Worm (Caenorhabditis elegans) whole organism, L1 larva: ENCODE results near the gene F10E7.11.

ENCODE experiments used
- C04F5.9 ChIP-seq: sonication (generic microtip); optimal IDR thresholded peaks from 2 replicates; lab custom pipeline; 2016; ENCODE audit warnings: missing genetic modification characterization, missing compliant biosample characterization
- F16B12.6 ChIP-seq: fragments of 150-350 bp; optimal IDR thresholded peaks from 2 replicates; lab custom pipeline; 2014; ENCODE audit warnings: missing biosample characterization, missing genetic modification characterization
- Y116A8C.19 ChIP-seq: sonication (generic microtip); optimal IDR thresholded peaks from 2 replicates; lab custom pipeline; 2016; ENCODE audit warnings: missing compliant biosample characterization, missing genetic modification characterization, borderline replicate concordance
- aly-2 ChIP-seq: fragments of 150-350 bp; optimal IDR thresholded peaks from 2 replicates; lab custom pipeline; 2014; ENCODE audit warnings: missing biosample characterization, missing genetic modification characterization
- ama-1 ChIP-seq: fragments of 150-350 bp; optimal IDR thresholded peaks from 2 replicates; lab custom pipeline; 2014
- blmp-1 ChIP-seq: fragments of 150-350 bp; optimal IDR thresholded peaks from 2 replicates; lab custom pipeline; 2014; ENCODE audit warnings: missing biosample characterization, missing genetic modification characterization
- ceh-63 ChIP-seq: fragments of 200-800 bp; sonication (Bioruptor generic); optimal IDR thresholded peaks from 2 replicates; lab custom pipeline; 2018; ENCODE audit warnings: mild to moderate bottlenecking, missing genetic modification characterization, missing compliant biosample characterization
- ceh-8 ChIP-seq: fragments of 200-800 bp; sonication (Bioruptor generic); optimal IDR thresholded peaks from 2 replicates; lab custom pipeline; 2018; ENCODE audit warnings: mild to moderate bottlenecking, missing genetic modification characterization, moderate library complexity, missing compliant biosample characterization
- ceh-82 ChIP-seq, 3 experiments: fragments of 150-350 bp in 1 of 3; sonication (generic microtip) in 2 of 3; optimal IDR thresholded peaks; 2 replicates each; lab custom pipeline; 2014 to 2017; ENCODE audit warnings: missing biosample characterization in 3 of 3, missing genetic modification characterization in 3 of 3
- ceh-88 ChIP-seq: fragments of 200-800 bp; sonication (Bioruptor generic); IDR thresholded peaks from 2 replicates; pipeline ENCODE4 v1.3.6; 2022; ENCODE audit warnings: missing genetic modification characterization, missing compliant biosample characterization
- efl-1 ChIP-seq, 4 experiments: fragments of 150-350 bp; optimal IDR thresholded peaks in 3 of 4; peaks in 1 of 4; 1 replicate in 1 of 4; 2 replicates in 3 of 4; lab custom pipeline; 2014; ENCODE audit warnings: missing biosample characterization in 2 of 4, missing genetic modification characterization in 2 of 4, missing genetic modification reagents in 2 of 4
- egl-13 ChIP-seq: sonication (generic microtip); optimal IDR thresholded peaks from 2 replicates; lab custom pipeline; 2016; ENCODE audit warnings: missing genotype, missing genetic modification reagents, missing genetic modification characterization, missing compliant biosample characterization
- elt-2 ChIP-seq: sonication (generic microtip); optimal IDR thresholded peaks from 2 replicates; lab custom pipeline; 2016; ENCODE audit warnings: missing genetic modification characterization, mild to moderate bottlenecking, inconsistent platforms, missing compliant biosample characterization, missing genetic modification reagents
- elt-3 ChIP-seq, 6 experiments: fragments of 150-350 bp in 1 of 6; sonication (generic microtip); optimal IDR thresholded peaks; 2 replicates each; lab custom pipeline; 2017 to 2018; ENCODE audit warnings: missing biosample characterization in 6 of 6, missing genetic modification characterization in 6 of 6, inconsistent platforms in 1 of 6
- ets-5 ChIP-seq: fragments of 200-800 bp; sonication (Bioruptor generic); IDR thresholded peaks from 2 replicates; pipeline ENCODE4 v1.3.6; 2022; ENCODE audit warnings: missing genetic modification characterization, missing compliant biosample characterization
- fkh-10 ChIP-seq: sonication (generic microtip); optimal IDR thresholded peaks from 2 replicates; lab custom pipeline; 2017; ENCODE audit warnings: missing biosample characterization, missing genetic modification reagents, missing genetic modification characterization
- fkh-8 ChIP-seq: sonication (generic microtip); optimal IDR thresholded peaks from 2 replicates; lab custom pipeline; 2016; ENCODE audit warnings: mild to moderate bottlenecking, missing genetic modification characterization, missing compliant biosample characterization
- fos-1 ChIP-seq: fragments of 150-350 bp; optimal IDR thresholded peaks from 2 replicates; lab custom pipeline; 2014; ENCODE audit warnings: missing biosample characterization, missing genetic modification characterization
- grh-1 ChIP-seq: fragments of 200-800 bp; sonication (Bioruptor generic); IDR thresholded peaks from 2 replicates; pipeline ENCODE4 v1.3.6; 2022; ENCODE audit warnings: missing genetic modification reagents, missing genetic modification characterization, missing compliant biosample characterization
- irx-1 ChIP-seq: sonication (generic microtip); optimal IDR thresholded peaks from 2 replicates; lab custom pipeline; 2016; ENCODE audit warnings: missing genetic modification characterization, missing compliant biosample characterization
- jun-1 ChIP-seq: fragments of 150-350 bp; optimal IDR thresholded peaks from 2 replicates; lab custom pipeline; 2014; ENCODE audit warnings: missing biosample characterization, missing genetic modification reagents, missing genetic modification characterization
- lin-15B ChIP-seq: fragments of 150-350 bp; sonication (generic microtip); optimal IDR thresholded peaks from 3 replicates; lab custom pipeline; 2014; ENCODE audit warnings: missing biosample characterization, missing genetic modification characterization
- lin-35 ChIP-seq, 2 experiments: fragments of 150-350 bp; optimal IDR thresholded peaks; 2 replicates each; lab custom pipeline; 2014; ENCODE audit warnings: missing biosample characterization in 2 of 2, missing genetic modification characterization in 2 of 2, missing genetic modification reagents in 2 of 2
- lin-39 ChIP-seq: fragments of 150-350 bp; optimal IDR thresholded peaks from 2 replicates; lab custom pipeline; 2014; ENCODE audit warnings: missing biosample characterization, missing genetic modification reagents, missing genetic modification characterization
- lir-3 ChIP-seq: sonication (generic microtip); optimal IDR thresholded peaks from 2 replicates; lab custom pipeline; 2016; ENCODE audit warnings: mild to moderate bottlenecking, missing genetic modification characterization, moderate library complexity, missing compliant biosample characterization; ENCODE audit not compliant: poor library complexity
- mab-9 ChIP-seq: fragments of 200-800 bp; sonication (Bioruptor generic); IDR thresholded peaks from 2 replicates; pipeline ENCODE4 v1.3.6; 2022; ENCODE audit warnings: missing genetic modification reagents, missing genetic modification characterization, missing compliant biosample characterization
- mef-2 ChIP-seq: fragments of 150-350 bp; optimal IDR thresholded peaks from 2 replicates; lab custom pipeline; 2014; ENCODE audit warnings: missing biosample characterization, missing genetic modification characterization
- mep-1 ChIP-seq: fragments of 150-350 bp; optimal IDR thresholded peaks from 2 replicates; lab custom pipeline; 2014; ENCODE audit warnings: missing biosample characterization, missing genetic modification characterization
- nhr-19 ChIP-seq: fragments of 200-800 bp; sonication (Bioruptor generic); conservative IDR thresholded peaks from 2 replicates; pipeline ENCODE4 v1.3.6; 2022; ENCODE audit warnings: missing genetic modification characterization, missing compliant biosample characterization
- nhr-20 ChIP-seq: sonication (generic microtip); optimal IDR thresholded peaks from 2 replicates; lab custom pipeline; 2016; ENCODE audit warnings: mild to moderate bottlenecking, missing genetic modification characterization, missing compliant biosample characterization
- nhr-28 ChIP-seq: fragments of 150-350 bp; optimal IDR thresholded peaks from 2 replicates; lab custom pipeline; 2014; ENCODE audit warnings: missing biosample characterization, missing genetic modification characterization
- nhr-47 ChIP-seq: sonication (generic microtip); optimal IDR thresholded peaks from 2 replicates; lab custom pipeline; 2016; ENCODE audit warnings: mild to moderate bottlenecking, missing genetic modification characterization, moderate library complexity, missing compliant biosample characterization
- nhr-71 ChIP-seq: sonication (generic microtip); optimal IDR thresholded peaks from 2 replicates; lab custom pipeline; 2016; ENCODE audit warnings: mild to moderate bottlenecking, missing genetic modification characterization, moderate library complexity, missing compliant biosample characterization
- nhr-77 ChIP-seq: fragments of 150-350 bp; optimal IDR thresholded peaks from 2 replicates; lab custom pipeline; 2014; ENCODE audit warnings: missing biosample characterization, missing genetic modification characterization
- nhr-84 ChIP-seq: sonication (generic microtip); optimal IDR thresholded peaks from 2 replicates; lab custom pipeline; 2017; ENCODE audit warnings: missing biosample characterization, missing genetic modification characterization
- nhr-90 ChIP-seq: sonication (generic microtip); optimal IDR thresholded peaks from 2 replicates; lab custom pipeline; 2016; ENCODE audit warnings: mild to moderate bottlenecking, missing genetic modification characterization, missing compliant biosample characterization; ENCODE audit not compliant: poor library complexity
- pax-3 ChIP-seq: fragments of 200-800 bp; sonication (Bioruptor generic); optimal IDR thresholded peaks from 2 replicates; lab custom pipeline; 2018; ENCODE audit warnings: mild to moderate bottlenecking, missing genetic modification characterization, moderate library complexity, missing compliant biosample characterization
- snu-23 ChIP-seq: sonication (generic microtip); optimal IDR thresholded peaks from 2 replicates; lab custom pipeline; 2016; ENCODE audit warnings: missing genetic modification characterization, missing compliant biosample characterization
- sox-4 ChIP-seq: sonication (generic microtip); optimal IDR thresholded peaks from 2 replicates; lab custom pipeline; 2016; ENCODE audit warnings: missing genetic modification characterization, missing compliant biosample characterization
- swsn-7 ChIP-seq: sonication (generic microtip); optimal IDR thresholded peaks from 2 replicates; lab custom pipeline; 2016; ENCODE audit warnings: missing genetic modification characterization, missing compliant biosample characterization
- unc-130 ChIP-seq: fragments of 150-350 bp; optimal IDR thresholded peaks from 2 replicates; lab custom pipeline; 2017; ENCODE audit warnings: missing biosample characterization, missing genetic modification characterization, inconsistent platforms
- unc-30 ChIP-seq: sonication (generic microtip); optimal IDR thresholded peaks from 2 replicates; lab custom pipeline; 2017; ENCODE audit warnings: missing biosample characterization, missing genetic modification characterization
- unc-62 ChIP-seq: fragments of 150-350 bp; optimal IDR thresholded peaks from 2 replicates; lab custom pipeline; 2014; ENCODE audit warnings: missing biosample characterization, missing genetic modification reagents, missing genetic modification characterization
- unc-98 ChIP-seq: fragments of 200-800 bp; sonication (Bioruptor generic); IDR thresholded peaks from 2 replicates; pipeline ENCODE4 v1.3.6; 2022; ENCODE audit warnings: missing genetic modification characterization, missing compliant biosample characterization
- xbp-1 ChIP-seq: sonication (generic microtip); optimal IDR thresholded peaks from 2 replicates; lab custom pipeline; 2016; ENCODE audit warnings: missing genetic modification characterization, missing compliant biosample characterization
- zip-4 ChIP-seq: fragments of 200-800 bp; sonication (Bioruptor generic); optimal IDR thresholded peaks from 2 replicates; lab custom pipeline; 2018; ENCODE audit warnings: mild to moderate bottlenecking, missing genetic modification characterization, moderate library complexity, missing compliant biosample characterization
- ztf-11 ChIP-seq, 2 experiments: sonication (generic microtip); optimal IDR thresholded peaks; 2 replicates each; lab custom pipeline; 2016 to 2017; ENCODE audit warnings: missing genetic modification characterization in 2 of 2, missing biosample characterization in 1 of 2, missing compliant biosample characterization in 1 of 2

The F10E7.11 gene

DNA sequence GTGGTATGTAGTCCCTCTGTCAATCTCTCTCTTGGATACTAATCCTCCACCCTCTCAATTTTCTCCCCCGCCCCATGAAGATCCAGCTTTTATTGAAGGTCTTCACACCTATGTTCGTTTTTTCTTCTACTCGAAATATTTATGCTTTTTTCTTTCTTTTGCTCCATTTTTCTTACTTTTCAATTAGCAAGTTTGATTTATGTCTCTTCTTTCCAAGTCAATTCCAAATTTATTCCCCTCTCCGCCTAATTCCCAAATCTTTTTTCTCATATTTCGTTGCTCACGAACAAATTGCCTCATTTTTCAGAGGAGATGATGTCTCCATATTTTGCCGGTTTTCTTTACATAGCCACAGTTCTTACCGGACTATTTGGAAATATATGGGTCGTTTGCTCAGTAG, 21.6 kb upstream of the F10E7.11 start, which contains the start of gene npr-31:
TSS of gene npr-31 (plus strand) at position 301 of the 400 bp plus-strand sequence.
- no peak for TF ChIP-seq pax-3 (tag; lab: Kevin White, UChicago)
- no peak for TF ChIP-seq ama-1 (lab: Kevin White, UChicago)
- no peak for TF ChIP-seq nhr-84 (tag; lab: Kevin White, UChicago)
- no peak for TF ChIP-seq zip-4
- TF ChIP-seq unc-62 (GFP tag; lab: Kevin White, UChicago) = no peak
- no peak for TF ChIP-seq xbp-1
- TF ChIP-seq ztf-11 (tag; optimal IDR thresholded peaks at IDR 0.05; lab: Kevin White, UChicago) = no peak
- TF ChIP-seq blmp-1 (tag; lab: Kevin White, UChicago) = no peak
- no peak for TF ChIP-seq fkh-10

DNA sequence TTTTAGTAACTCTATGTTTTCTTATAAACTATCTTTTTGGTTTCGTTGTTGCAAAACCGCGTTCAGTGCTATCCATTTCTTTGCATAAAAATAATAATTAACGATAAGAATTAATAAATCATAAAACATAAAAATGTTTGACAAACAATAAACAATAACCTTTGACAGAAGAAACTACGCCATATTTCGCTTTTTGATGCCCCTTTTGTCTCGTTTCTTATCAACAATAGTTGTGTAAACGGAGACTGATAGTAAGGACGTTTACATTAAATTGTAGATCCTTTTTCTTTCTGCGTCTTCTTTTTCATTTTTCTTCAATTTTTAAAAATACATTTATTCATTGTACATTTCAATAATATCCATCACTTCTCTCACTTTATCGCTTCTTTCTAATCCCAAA, 16.4 kb upstream of the F10E7.11 start:
- no peak for TF ChIP-seq irx-1 (tag; lab: Kevin White, UChicago)
- TF ChIP-seq lin-39 (tag; lab: Kevin White, UChicago) = no peak
- TF ChIP-seq ets-5 (GFP tag; lab: Robert Waterston, UW) = no peak
- peak; percentile 30 for TF ChIP-seq nhr-90
- no peak for TF ChIP-seq egl-13 (tag; lab: Kevin White, UChicago)
- no peak for TF ChIP-seq unc-130 (tag; lab: Kevin White, UChicago)
- no peak for TF ChIP-seq nhr-19 (GFP tag; lab: Robert Waterston, UW)
- TF ChIP-seq nhr-20 (tag; lab: Kevin White, UChicago) = peak; percentile 24
- TF ChIP-seq swsn-7 (tag; lab: Kevin White, UChicago) = no peak
- TF ChIP-seq ama-1 (lab: Kevin White, UChicago) = no peak
- no peak for TF ChIP-seq efl-1 (optimal IDR thresholded peaks at IDR 0.05; lab: Kevin White, UChicago)
- TF ChIP-seq efl-1 (GFP tag; optimal IDR thresholded peaks at IDR 0.05 in 1 of 2; lab: Kevin White, UChicago) = no peak
- no peak for TF ChIP-seq ceh-88 (GFP tag; lab: Robert Waterston, UW)
- TF ChIP-seq Y116A8C.19 (tag; lab: Kevin White, UChicago) = no peak
- no peak for TF ChIP-seq nhr-47 (tag; lab: Kevin White, UChicago)
- TF ChIP-seq lir-3 (tag; lab: Kevin White, UChicago) = no peak
- TF ChIP-seq nhr-71 (tag; lab: Kevin White, UChicago) = no peak
- TF ChIP-seq mef-2 = no peak
- no peak for TF ChIP-seq unc-30 (tag; lab: Kevin White, UChicago)
- TF ChIP-seq elt-2 = peak; percentile 72
- TF ChIP-seq mep-1 (tag; lab: Kevin White, UChicago) = no peak
- no peak for TF ChIP-seq grh-1 (GFP tag; lab: Robert Waterston, UW)
- no peak for TF ChIP-seq sox-4 (tag; lab: Kevin White, UChicago)
- TF ChIP-seq mab-9 = no peak
- TF ChIP-seq snu-23 = no peak
- no peak for TF ChIP-seq unc-62 (GFP tag; lab: Kevin White, UChicago)
- TF ChIP-seq ceh-63 (GFP tag; lab: Kevin White, UChicago) = no peak
- no peak for TF ChIP-seq aly-2 (tag; lab: Kevin White, UChicago)
- TF ChIP-seq jun-1 = no peak
- no peak for TF ChIP-seq ceh-82 (tag; optimal IDR thresholded peaks at IDR 0.05; lab: Kevin White, UChicago)
- no peak for TF ChIP-seq nhr-77 (tag; lab: Kevin White, UChicago)
- TF ChIP-seq lin-15B (tag; lab: Kevin White, UChicago) = no peak
- TF ChIP-seq fos-1 (tag; lab: Kevin White, UChicago) = no peak
- TF ChIP-seq pax-3 (tag; lab: Kevin White, UChicago) = no peak
- TF ChIP-seq lin-35 (GFP tag; optimal IDR thresholded peaks at IDR 0.05; lab: Kevin White, UChicago) = peak in 1 of 2 experiments; percentile 30
- no peak for TF ChIP-seq unc-98 (GFP tag; lab: Robert Waterston, UW)
- no peak for TF ChIP-seq F16B12.6 (tag; lab: Kevin White, UChicago)
- no peak for TF ChIP-seq ceh-8 (GFP tag; lab: Kevin White, UChicago)
- TF ChIP-seq elt-3 (tag; optimal IDR thresholded peaks at IDR 0.05; lab: Kevin White, UChicago) = peak in 1 of 6 experiments; percentile 1
- no peak for TF ChIP-seq fkh-8
- TF ChIP-seq nhr-28 = no peak
- no peak for TF ChIP-seq C04F5.9 (tag; lab: Kevin White, UChicago)
